Fruit fly (Drosophila melanogaster) whole organism, embryonic: ENCODE measurements around the gene CG5254.

Experiments
- Aef1 ChIP-seq: fragments of 200-800 bp; sonication (Bioruptor generic); IDR thresholded peaks from 3 replicates; pipeline ENCODE4 v1.3.6; 2022; ENCODE audit warnings: missing biosample characterization, missing genetic modification characterization
- Antp ChIP-seq: fragments of 200-800 bp; sonication (Bioruptor generic); optimal IDR thresholded peaks from 3 replicates; lab custom pipeline; 2016; ENCODE audit warnings: missing biosample characterization, missing genetic modification characterization
- Atf-2 ChIP-seq: fragments of 200-800 bp; sonication (Bioruptor generic); optimal IDR thresholded peaks from 2 replicates; lab custom pipeline; 2016; ENCODE audit warnings: missing biosample characterization, missing genetic modification characterization
- CG10147 ChIP-seq: fragments of 200-800 bp; sonication (Bioruptor generic); optimal IDR thresholded peaks from 2 replicates; lab custom pipeline; 2019; ENCODE audit warnings: missing biosample characterization, mild to moderate bottlenecking, missing genetic modification characterization, moderate library complexity
- CG12071 ChIP-seq: fragments of 200-800 bp; sonication (Bioruptor generic); optimal IDR thresholded peaks from 3 replicates; lab custom pipeline; 2018; ENCODE audit warnings: missing biosample characterization, mild to moderate bottlenecking, missing genetic modification characterization
- CG12155 ChIP-seq: fragments of 200-800 bp; sonication (Bioruptor generic); optimal IDR thresholded peaks from 3 replicates; lab custom pipeline; 2016; ENCODE audit warnings: missing biosample characterization, missing genetic modification characterization
- CG12236 ChIP-seq: fragments of 200-800 bp; sonication (Bioruptor generic); optimal IDR thresholded peaks from 2 replicates; lab custom pipeline; 2016; ENCODE audit warnings: missing biosample characterization, missing genetic modification characterization
- CG12391 ChIP-seq: fragments of 200-800 bp; sonication (Bioruptor generic); optimal IDR thresholded peaks from 3 replicates; lab custom pipeline; 2018; ENCODE audit warnings: missing biosample characterization, mild to moderate bottlenecking, missing genetic modification characterization, moderate library complexity
- CG12942 ChIP-seq: fragments of 200-800 bp; sonication (Bioruptor generic); optimal IDR thresholded peaks from 3 replicates; lab custom pipeline; 2016; ENCODE audit warnings: missing biosample characterization, missing genetic modification characterization
- CG15073 ChIP-seq: fragments of 200-800 bp; sonication (Bioruptor generic); optimal IDR thresholded peaks from 2 replicates; lab custom pipeline; 2016; ENCODE audit warnings: missing biosample characterization, missing genetic modification characterization
- CG15269 ChIP-seq: fragments of 200-800 bp; sonication (Bioruptor generic); optimal IDR thresholded peaks from 2 replicates; lab custom pipeline; 2018; ENCODE audit warnings: missing biosample characterization, mild to moderate bottlenecking, missing genetic modification characterization, moderate library complexity
- CG15696 ChIP-seq: fragments of 200-800 bp; sonication (Bioruptor generic); optimal IDR thresholded peaks from 2 replicates; lab custom pipeline; 2019; ENCODE audit warnings: missing biosample characterization, mild to moderate bottlenecking, missing genetic modification characterization, moderate library complexity
- CG16815 ChIP-seq: fragments of 200-800 bp; sonication (Bioruptor generic); optimal IDR thresholded peaks from 3 replicates; lab custom pipeline; 2017; ENCODE audit warnings: missing biosample characterization, mild to moderate bottlenecking, missing genetic modification characterization
- CG17568 ChIP-seq: fragments of 200-800 bp; sonication (Bioruptor generic); optimal IDR thresholded peaks from 2 replicates; lab custom pipeline; 2018; ENCODE audit warnings: missing biosample characterization, mild to moderate bottlenecking, missing genetic modification characterization, moderate library complexity
- CG18011 ChIP-seq: fragments of 200-800 bp; sonication (Bioruptor generic); optimal IDR thresholded peaks from 2 replicates; lab custom pipeline; 2017; ENCODE audit warnings: missing biosample characterization, missing genetic modification characterization, mild to moderate bottlenecking, moderate library complexity, missing genotype
- CG2712 ChIP-seq: fragments of 200-800 bp; optimal IDR thresholded peaks from 3 replicates; lab custom pipeline; 2019; ENCODE audit warnings: missing biosample characterization, mild to moderate bottlenecking, missing genetic modification characterization, moderate library complexity
- CG30403 ChIP-seq: fragments of 200-800 bp; sonication (Bioruptor generic); optimal IDR thresholded peaks from 3 replicates; lab custom pipeline; 2016; ENCODE audit warnings: missing biosample characterization, missing genetic modification characterization
- CG43689 ChIP-seq: fragments of 200-800 bp; sonication (Bioruptor generic); IDR thresholded peaks from 2 replicates; pipeline ENCODE4 v1.3.6; 2022; ENCODE audit warnings: missing biosample characterization, missing genetic modification characterization
- CG4854 ChIP-seq: fragments of 200-800 bp; sonication (Bioruptor generic); optimal IDR thresholded peaks from 2 replicates; lab custom pipeline; 2016; ENCODE audit warnings: missing biosample characterization, missing genetic modification characterization, inconsistent platforms
- CG6272 ChIP-seq: fragments of 200-800 bp; sonication (Bioruptor generic); IDR thresholded peaks from 2 replicates; pipeline ENCODE4 v1.3.6; 2022; ENCODE audit warnings: missing biosample characterization, missing genetic modification characterization
- CG7786 ChIP-seq: fragments of 200-800 bp; sonication (Bioruptor generic); optimal IDR thresholded peaks from 2 replicates; lab custom pipeline; 2016; ENCODE audit warnings: missing biosample characterization, missing genetic modification characterization
- CG8290 ChIP-seq, 3 experiments: fragments of 200-800 bp; sonication (Bioruptor generic); optimal IDR thresholded peaks; 2 replicates each; lab custom pipeline; 2016 to 2019; ENCODE audit warnings: missing biosample characterization in 3 of 3, missing genetic modification characterization in 3 of 3, mild to moderate bottlenecking in 2 of 3, moderate library complexity in 1 of 3
- CG8359 ChIP-seq: fragments of 200-800 bp; sonication (Bioruptor generic); optimal IDR thresholded peaks from 2 replicates; lab custom pipeline; 2017; ENCODE audit warnings: missing biosample characterization, mild to moderate bottlenecking, missing genetic modification characterization, borderline replicate concordance
- CG9876 ChIP-seq: fragments of 200-800 bp; sonication (Bioruptor generic); optimal IDR thresholded peaks from 2 replicates; lab custom pipeline; 2016; ENCODE audit warnings: missing biosample characterization, missing genetic modification characterization
- HLH54F ChIP-seq: fragments of 200-800 bp; sonication (Bioruptor generic); optimal IDR thresholded peaks from 3 replicates; lab custom pipeline; 2016; ENCODE audit warnings: missing biosample characterization, missing genetic modification characterization
- HLHmδ ChIP-seq: fragments of 200-800 bp; sonication (Bioruptor generic); optimal IDR thresholded peaks from 2 replicates; lab custom pipeline; 2018; ENCODE audit warnings: missing biosample characterization, mild to moderate bottlenecking, missing genetic modification characterization, moderate library complexity
- Hmr ChIP-seq: fragments of 200-800 bp; sonication (Bioruptor generic); optimal IDR thresholded peaks from 3 replicates; lab custom pipeline; 2017; ENCODE audit warnings: mild to moderate bottlenecking, missing biosample characterization, missing genetic modification reagents, missing genetic modification characterization
- Med ChIP-seq: fragments of 200-800 bp; sonication (Bioruptor generic); peaks from one replicate; lab custom pipeline; 2016; ENCODE audit warnings: missing biosample characterization, missing genetic modification characterization, mild to moderate bottlenecking, inconsistent platforms, moderate library complexity
- NC2β ChIP-seq: fragments of 200-800 bp; sonication (Bioruptor generic); optimal IDR thresholded peaks from 2 replicates; lab custom pipeline; 2016; ENCODE audit warnings: missing biosample characterization, missing genetic modification characterization
- Nf-YB ChIP-seq: fragments of 200-800 bp; sonication (Bioruptor generic); optimal IDR thresholded peaks from 3 replicates; lab custom pipeline; 2019; ENCODE audit warnings: missing biosample characterization, mild to moderate bottlenecking, missing genetic modification characterization, moderate library complexity
- Rfx ChIP-seq: fragments of 200-800 bp; sonication (Bioruptor generic); IDR thresholded peaks from 2 replicates; pipeline ENCODE4 v1.3.6; 2022; ENCODE audit warnings: missing biosample characterization, missing genetic modification characterization
- ash1 ChIP-seq: fragments of 200-800 bp; sonication (Bioruptor generic); optimal IDR thresholded peaks from 2 replicates; lab custom pipeline; 2018; ENCODE audit warnings: missing biosample characterization, mild to moderate bottlenecking, missing genetic modification characterization
- br ChIP-seq: fragments of >200 bp; optimal IDR thresholded peaks from 2 replicates; lab custom pipeline; 2017
- btn ChIP-seq: fragments of 200-800 bp; sonication (Bioruptor generic); optimal IDR thresholded peaks from 2 replicates; lab custom pipeline; 2016; ENCODE audit warnings: missing biosample characterization, missing genetic modification characterization
- caup ChIP-seq: fragments of 200-800 bp; sonication (Bioruptor generic); optimal IDR thresholded peaks from 3 replicates; lab custom pipeline; 2017; ENCODE audit warnings: missing biosample characterization, mild to moderate bottlenecking, missing genetic modification characterization, moderate library complexity; ENCODE audit not compliant: severe bottlenecking
- crol ChIP-seq: fragments of 200-800 bp; sonication (Bioruptor generic); IDR thresholded peaks from 2 replicates; pipeline ENCODE4 v1.3.6; 2022; ENCODE audit warnings: missing biosample characterization, missing genetic modification characterization
- disco-r ChIP-seq: fragments of 200-800 bp; sonication (Bioruptor generic); optimal IDR thresholded peaks from 2 replicates; lab custom pipeline; 2016; ENCODE audit warnings: missing biosample characterization, missing genetic modification characterization
- dm ChIP-seq: fragments of 200-800 bp; sonication (Bioruptor generic); optimal IDR thresholded peaks from 3 replicates; lab custom pipeline; 2016; ENCODE audit warnings: missing biosample characterization, missing genetic modification characterization
- ftz-f1 ChIP-seq: fragments of 200-800 bp; sonication (Bioruptor generic); optimal IDR thresholded peaks from 2 replicates; lab custom pipeline; 2016; ENCODE audit warnings: missing biosample characterization, missing genetic modification characterization
- gcm2 ChIP-seq: fragments of 200-800 bp; sonication (Bioruptor generic); optimal IDR thresholded peaks from 2 replicates; lab custom pipeline; 2016; ENCODE audit warnings: missing biosample characterization, missing genetic modification characterization
- ham ChIP-seq: fragments of 200-800 bp; sonication (Bioruptor generic); IDR thresholded peaks from 2 replicates; pipeline ENCODE4 v1.3.6; 2022; ENCODE audit warnings: missing biosample characterization, missing genetic modification characterization
- klu ChIP-seq: fragments of 200-800 bp; sonication (Bioruptor generic); IDR thresholded peaks from 2 replicates; pipeline ENCODE4 v1.3.6; 2022; ENCODE audit warnings: missing biosample characterization, missing genetic modification characterization
- org-1 ChIP-seq: fragments of 200-800 bp; sonication (Bioruptor generic); optimal IDR thresholded peaks from 2 replicates; lab custom pipeline; 2017; ENCODE audit warnings: missing biosample characterization, missing genetic modification characterization
- pb ChIP-seq: fragments of 200-800 bp; sonication (Bioruptor generic); optimal IDR thresholded peaks from 3 replicates; lab custom pipeline; 2016; ENCODE audit warnings: missing biosample characterization, missing genetic modification characterization
- psq ChIP-seq: fragments of 200-800 bp; sonication (Bioruptor generic); optimal IDR thresholded peaks from 2 replicates; lab custom pipeline; 2017; ENCODE audit warnings: missing biosample characterization, missing genetic modification characterization
- rib ChIP-seq: fragments of 200-800 bp; sonication (Bioruptor generic); IDR thresholded peaks from 2 replicates; pipeline ENCODE4 v1.3.6; 2022; ENCODE audit warnings: missing biosample characterization, missing genetic modification characterization
- sens-2 ChIP-seq: fragments of 200-800 bp; sonication (Bioruptor generic); IDR thresholded peaks from 2 replicates; pipeline ENCODE4 v1.3.6; 2022; ENCODE audit warnings: missing biosample characterization, missing genetic modification characterization
- tgo ChIP-seq: fragments of 200-800 bp; sonication (Bioruptor generic); IDR thresholded peaks from 3 replicates; pipeline ENCODE4 v1.3.6; 2022; ENCODE audit warnings: missing biosample characterization, missing genetic modification characterization
- tin ChIP-seq: fragments of 200-800 bp; sonication (Bioruptor generic); optimal IDR thresholded peaks from 3 replicates; lab custom pipeline; 2016; ENCODE audit warnings: missing biosample characterization, missing genetic modification characterization
- trh ChIP-seq: fragments of 200-800 bp; sonication (Bioruptor generic); optimal IDR thresholded peaks from 2 replicates; lab custom pipeline; 2016; ENCODE audit warnings: missing biosample characterization, missing genetic modification characterization
- wek ChIP-seq: fragments of 200-800 bp; sonication (Bioruptor generic); optimal IDR thresholded peaks from 3 replicates; lab custom pipeline; 2018; ENCODE audit warnings: missing biosample characterization, mild to moderate bottlenecking, missing genetic modification characterization, moderate library complexity

Gene CG5254

DNA sequence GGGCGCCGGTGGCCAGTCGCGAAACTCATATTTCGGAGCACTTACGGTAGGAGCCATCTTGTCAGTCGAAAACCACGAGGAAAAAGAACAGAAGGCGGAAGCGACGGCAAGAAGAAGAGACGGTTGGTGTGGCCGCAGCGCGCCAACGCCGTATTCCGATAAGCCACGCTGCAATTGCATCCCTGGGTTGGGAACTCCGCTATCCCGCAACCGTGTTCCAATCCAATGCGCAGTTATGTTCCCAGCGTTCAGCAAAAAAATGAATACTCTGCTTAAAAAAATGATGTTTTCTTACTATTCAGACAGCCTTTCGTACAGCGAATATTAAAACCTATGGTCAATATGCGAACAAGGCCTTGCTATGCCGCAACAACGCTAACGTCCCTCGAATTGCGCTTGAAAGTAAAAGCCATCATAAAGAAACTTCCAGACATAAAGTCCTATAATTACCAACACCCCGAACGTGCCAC lies 14.9 kb downstream of the CG5254 start, which contains the start of gene RpL22 (continued):
- TF ChIP-seq CG8359 (peak; percentile 55), HLH54F (GFP tag; lab: Kevin White, UChicago) (peak; percentile 83), CG4854 (peak; percentile 82), btn (GFP tag; lab: Kevin White, UChicago) (peak; percentile 85), Atf-2 (GFP tag; lab: Kevin White, UChicago) (peak; percentile 75), caup (GFP tag; lab: Kevin White, UChicago) (peak; percentile 97), br (lab: Kevin White, UChicago) (no peak), CG30403 (peak; percentile 73), disco-r (GFP tag; lab: Kevin White, UChicago) (peak; percentile 85), CG12155 (peak; percentile 72), CG15696 (tag; lab: Kevin White, UChicago) (peak; percentile 50), ftz-f1 (GFP tag; lab: Kevin White, UChicago) (peak; percentile 82), CG10147 (GFP tag; lab: Kevin White, UChicago) (peak; percentile 75), CG15269 (tag; lab: Kevin White, UChicago) (peak; percentile 71), CG15073 (GFP tag; lab: Kevin White, UChicago) (no peak), CG7786 (GFP tag; lab: Kevin White, UChicago) (peak; percentile 78), tgo (GFP tag; lab: Robert Waterston, UW) (peak; percentile 71; the same call in 2 of the 3 replicates), CG16815 (GFP tag; lab: Kevin White, UChicago) (peak; percentile 71), trh (GFP tag; lab: Kevin White, UChicago) (peak; percentile 54), Med (peak; percentile 99), crol (GFP tag; lab: Robert Waterston, UW) (peak; percentile 19), HLHmδ (GFP tag; lab: Kevin White, UChicago) (peak; percentile 98), klu (GFP tag; lab: Robert Waterston, UW) (peak; percentile 43; the same call in 1 of the 2 replicates), Aef1 (peak; percentile 71), ham (peak; percentile 56; the same call in 1 of the 2 replicates), org-1 (peak; percentile 89), CG9876 (GFP tag; lab: Kevin White, UChicago) (peak; percentile 95), CG12236 (GFP tag; lab: Kevin White, UChicago) (peak; percentile 75), pb (GFP tag; lab: Kevin White, UChicago) (peak; percentile 92), CG12942 (GFP tag; lab: Kevin White, UChicago) (peak; percentile 85), CG12391 (tag; lab: Kevin White, UChicago) (peak; percentile 87), psq (GFP tag; lab: Kevin White, UChicago) (peak; percentile 83), sens-2 (GFP tag; lab: Robert Waterston, UW) (peak; percentile 85), CG17568 (GFP tag; lab: Kevin White, UChicago) (peak; percentile 84), tin (GFP tag; lab: Kevin White, UChicago) (peak; percentile 76), ash1 (GFP tag; lab: Kevin White, UChicago) (peak; percentile 89), CG8290 (GFP tag; optimal IDR thresholded peaks at IDR 0.05; lab: Kevin White, UChicago) (peak; percentile 90), CG8290 (tag; optimal IDR thresholded peaks at IDR 0.05; lab: Kevin White, UChicago) (peak; percentile 75 to 97), Hmr (peak; percentile 98), rib (GFP tag; lab: Robert Waterston, UW) (peak; percentile 85), CG18011 (GFP tag; lab: Kevin White, UChicago) (peak; percentile 77), CG2712 (tag; lab: Kevin White, UChicago) (peak; percentile 82), gcm2 (peak; percentile 80), CG43689 (peak; percentile 85), Antp (peak; percentile 75), CG6272 (GFP tag; lab: Robert Waterston, UW) (peak; percentile 65), NC2β (peak; percentile 99), dm (GFP tag; lab: Kevin White, UChicago) (peak; percentile 99), Nf-YB (GFP tag; lab: Kevin White, UChicago) (peak; percentile 71), wek (GFP tag; lab: Kevin White, UChicago) (peak; percentile 83), Rfx (GFP tag; lab: Robert Waterston, UW) (peak; percentile 94), CG12071 (GFP tag; lab: Kevin White, UChicago) (peak; percentile 85)
